Worm (Caenorhabditis elegans): ENCODE measurements around the gene clh-1.

DNA sequence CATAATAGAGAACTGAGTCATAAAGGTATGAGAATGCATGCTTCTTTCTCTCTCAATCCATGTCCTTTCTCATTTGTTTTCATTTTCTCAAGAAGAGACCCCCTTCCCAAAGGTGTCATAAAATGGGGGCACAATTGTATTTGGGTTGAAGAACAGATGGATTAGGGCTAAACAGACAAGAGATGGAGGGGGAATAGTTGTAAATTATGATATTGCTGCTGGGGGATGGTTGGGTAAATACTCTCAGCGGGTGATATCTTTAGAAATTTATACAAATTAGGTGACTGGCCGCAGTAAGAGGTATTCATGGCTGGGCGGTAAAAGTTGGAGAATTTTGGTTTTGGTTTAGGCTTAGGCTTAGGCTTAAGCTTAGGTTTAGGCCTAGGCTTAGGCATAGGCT is 48.8 kb upstream of the clh-1 start:
- TF ChIP-seq nhr-47 (tag; optimal IDR thresholded peaks at IDR 0.05) (no peak), dpl-1 (GFP tag; optimal IDR thresholded peaks at IDR 0.05) (no peak), ztf-11 (tag; optimal IDR thresholded peaks at IDR 0.05) (no peak), ces-1 (GFP tag; optimal IDR thresholded peaks at IDR 0.05) (no peak), nhr-76 (tag; optimal IDR thresholded peaks at IDR 0.05) (no peak), ceh-82 (tag; optimal IDR thresholded peaks at IDR 0.05) (no peak), elt-3 (tag; optimal IDR thresholded peaks at IDR 0.05) (no peak)
